Worm (Caenorhabditis elegans): ENCODE data around the gene ifp-1.

DNA sequence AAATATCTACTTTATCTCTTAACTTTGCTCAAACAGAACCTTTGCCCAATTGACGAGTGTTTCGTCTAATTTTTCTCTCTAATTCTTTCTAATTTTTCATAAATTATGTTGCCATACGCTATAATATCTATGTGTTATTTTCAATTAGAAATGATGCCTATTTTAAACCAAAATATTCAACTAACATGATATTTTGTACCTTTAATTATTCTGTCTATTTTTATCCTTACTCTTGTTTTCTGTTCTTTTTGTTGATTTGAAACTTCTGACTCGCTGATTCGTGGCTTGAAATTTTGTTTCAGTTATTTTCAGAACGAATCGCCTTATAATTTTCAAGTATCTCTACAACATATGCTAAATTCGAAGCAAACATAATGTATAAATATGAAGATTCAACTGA, 29.5 kb upstream of the ifp-1 start, which contains the start of gene F15G9.6:
- TF ChIP-seq W03F9.2 (tag; optimal IDR thresholded peaks at IDR 0.05), result no peak
- no peak for TF ChIP-seq dao-5 (tag; optimal IDR thresholded peaks at IDR 0.05)
- no peak for TF ChIP-seq him-1 (tag; optimal IDR thresholded peaks at IDR 0.05)
